Worm (Caenorhabditis elegans): ENCODE results near the gene D1086.17.

- TF ChIP-seq ama-1 (optimal IDR thresholded peaks at IDR 0.05) (no peak), hmbx-1 (tag; optimal IDR thresholded peaks at IDR 0.05) (no peak), aly-1 (tag; optimal IDR thresholded peaks at IDR 0.05) (no peak), hnd-1 (tag; optimal IDR thresholded peaks at IDR 0.05) (no peak)
These were observed 53.0 kb downstream of the D1086.17 start for ce11 chrV:14120674-14121073.

Data from whole organism, early embryonic.